Fruit fly (Drosophila melanogaster): ENCODE data around the gene CG14864.
A peak's percentile ranks its signal among the peaks of the same experiment; 100 is the strongest.

CG14864 gene

DNA sequence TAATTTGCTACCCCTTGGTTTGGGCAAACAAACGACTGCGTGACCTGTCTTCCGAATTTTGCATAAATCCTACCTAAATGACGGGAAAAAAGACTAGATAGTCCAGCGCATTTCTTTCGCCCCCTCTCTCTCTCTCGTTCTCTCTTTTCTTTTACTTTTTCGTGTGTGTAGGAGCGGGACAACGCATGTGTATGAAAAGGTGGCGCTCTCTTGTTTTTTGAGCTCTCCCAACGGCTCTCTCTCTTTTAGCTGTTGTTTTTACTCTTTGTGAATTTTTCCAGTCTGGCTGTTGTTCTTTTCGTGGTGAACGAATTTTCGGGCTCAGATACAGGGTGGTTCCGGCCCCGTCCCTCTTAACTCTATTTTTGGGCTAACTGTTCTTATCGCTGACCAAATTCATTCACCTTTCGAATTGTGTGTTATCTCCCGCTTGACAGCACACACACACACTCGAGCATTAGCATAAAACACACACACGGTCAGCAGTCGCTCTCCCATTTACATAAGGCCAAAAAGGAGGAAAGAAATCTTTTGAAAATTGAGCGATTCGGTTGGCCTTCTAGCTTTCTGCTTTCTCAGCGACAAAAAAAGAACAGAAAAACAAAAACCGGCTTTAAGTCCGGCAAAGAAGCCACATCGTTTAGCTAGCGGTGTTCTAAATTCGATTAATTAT, 23.3 kb upstream of the CG14864 start (continued):
- TF ChIP-seq kni (GFP tag; optimal IDR thresholded peaks at IDR 0.05): peak; percentile 47
- no peak for TF ChIP-seq CG7839 (tag; optimal IDR thresholded peaks at IDR 0.05)
- TF ChIP-seq Meics (GFP tag; optimal IDR thresholded peaks at IDR 0.05): no peak
- TF ChIP-seq CG16813 (GFP tag; IDR thresholded peaks at IDR 0.05; ENCODE audit: partially characterized antibody): no peak
- no peak for TF ChIP-seq CG8388 (GFP tag; optimal IDR thresholded peaks at IDR 0.05)
- TF ChIP-seq rib (GFP tag; IDR thresholded peaks at IDR 0.05): no peak
- TF ChIP-seq CG8765 (GFP tag; IDR thresholded peaks at IDR 0.05): no peak
- no peak for TF ChIP-seq crp (GFP tag; optimal IDR thresholded peaks at IDR 0.05)
- no peak for TF ChIP-seq wor (GFP tag; IDR thresholded peaks at IDR 0.05)
- no peak for TF ChIP-seq CG14050 (GFP tag; IDR thresholded peaks at IDR 0.05)
- TF ChIP-seq psq (GFP tag; optimal IDR thresholded peaks at IDR 0.05): no peak
- no peak for TF ChIP-seq CG11696 (GFP tag; IDR thresholded peaks at IDR 0.05)
- no peak for TF ChIP-seq Sin3A (optimal IDR thresholded peaks at IDR 0.05)
- no peak for TF ChIP-seq NC2β (GFP tag; optimal IDR thresholded peaks at IDR 0.05)
- peak; percentile 7 for TF ChIP-seq CG8478 (optimal IDR thresholded peaks at IDR 0.05)
- TF ChIP-seq CG14667 (GFP tag; IDR thresholded peaks at IDR 0.05): no peak
- no peak for TF ChIP-seq CG16863 (GFP tag; optimal IDR thresholded peaks at IDR 0.05)
- no peak for TF ChIP-seq CG14965 (GFP tag; optimal IDR thresholded peaks at IDR 0.05; ENCODE audit: borderline replicate concordance)
- TF ChIP-seq pros (GFP tag; optimal IDR thresholded peaks at IDR 0.05): peak; percentile 91
- TF ChIP-seq ttk (GFP tag; IDR thresholded peaks at IDR 0.05): no peak
- TF ChIP-seq CG18599 (GFP tag; optimal IDR thresholded peaks at IDR 0.05): peak; percentile 44
- TF ChIP-seq cato (GFP tag; optimal IDR thresholded peaks at IDR 0.05; ENCODE audit: borderline replicate concordance): no peak
- TF ChIP-seq Med (GFP tag): peak; percentile 12
- TF ChIP-seq CkIIα-i1 (GFP tag; IDR thresholded peaks at IDR 0.05): no peak
- no peak for TF ChIP-seq CG30403 (GFP tag; optimal IDR thresholded peaks at IDR 0.05)
- TF ChIP-seq CG15514 (GFP tag; optimal IDR thresholded peaks at IDR 0.05): no peak
- no peak for TF ChIP-seq CG31365 (tag; optimal IDR thresholded peaks at IDR 0.05)
- peak; percentile 89 for TF ChIP-seq CG1832 (GFP tag; optimal IDR thresholded peaks at IDR 0.05)
- no peak for TF ChIP-seq CG2116 (GFP tag; optimal IDR thresholded peaks at IDR 0.05)
- TF ChIP-seq Abd-B (GFP tag; optimal IDR thresholded peaks at IDR 0.05): no peak
- TF ChIP-seq D19B (GFP tag; optimal IDR thresholded peaks at IDR 0.05): no peak
- TF ChIP-seq en (GFP tag; optimal IDR thresholded peaks at IDR 0.05): no peak
- TF ChIP-seq CG3995 (GFP tag; optimal IDR thresholded peaks at IDR 0.05): no peak
- no peak for TF ChIP-seq ATbp (GFP tag; optimal IDR thresholded peaks at IDR 0.05)
- no peak for TF ChIP-seq CG17186 (GFP tag; optimal IDR thresholded peaks at IDR 0.05)
- no peak for TF ChIP-seq CG32532 (GFP tag; IDR thresholded peaks at IDR 0.05)
- peak; percentile 98 to 99 for TF ChIP-seq Trl (optimal IDR thresholded peaks at IDR 0.05)
- peak; percentile 42 for TF ChIP-seq Trl (GFP tag; optimal IDR thresholded peaks at IDR 0.05)
- no peak for TF ChIP-seq zf30C (GFP tag; optimal IDR thresholded peaks at IDR 0.05)
- TF ChIP-seq CG1647 (GFP tag; optimal IDR thresholded peaks at IDR 0.05): no peak
- peak; percentile 10 for TF ChIP-seq exex (tag; optimal IDR thresholded peaks at IDR 0.05)
- no peak for TF ChIP-seq Asciz (GFP tag; optimal IDR thresholded peaks at IDR 0.05)
- TF ChIP-seq CG7372 (GFP tag; IDR thresholded peaks at IDR 0.05): no peak
- no peak for TF ChIP-seq CG10654 (GFP tag; optimal IDR thresholded peaks at IDR 0.05)
- TF ChIP-seq yki (optimal IDR thresholded peaks at IDR 0.05): peak; percentile 71
- no peak for TF ChIP-seq CG17829 (tag; optimal IDR thresholded peaks at IDR 0.05)
- TF ChIP-seq Fer1 (GFP tag; optimal IDR thresholded peaks at IDR 0.05): peak; percentile 2
- no peak for TF ChIP-seq CG17912 (GFP tag; optimal IDR thresholded peaks at IDR 0.05)
- no peak for TF ChIP-seq CG4617 (GFP tag; optimal IDR thresholded peaks at IDR 0.05; ENCODE audit: borderline replicate concordance)
- TF ChIP-seq Oli (tag; optimal IDR thresholded peaks at IDR 0.05): no peak
- no peak for TF ChIP-seq corto (GFP tag; optimal IDR thresholded peaks at IDR 0.05)

Data from whole organism, embryonic.